Worm (Caenorhabditis elegans) whole organism, young adult: Measurements from ENCODE around the gene ZK686.1.

Experiments
- B0019.2 ChIP-seq: fragments of 200-800 bp; sonication (Bioruptor generic); conservative IDR thresholded peaks from 2 replicates; pipeline ENCODE4 v1.3.6; 2022; ENCODE audit warnings: missing genetic modification reagents, missing genetic modification characterization, missing compliant biosample characterization
- C06A6.2 ChIP-seq: fragments of 200-800 bp; sonication (Bioruptor generic); conservative IDR thresholded peaks from 2 replicates; pipeline ENCODE4 v1.3.6; 2022; ENCODE audit warnings: missing genetic modification characterization, missing compliant biosample characterization
- D2030.7 ChIP-seq: fragments of 200-800 bp; sonication (Bioruptor generic); IDR thresholded peaks from 2 replicates; pipeline ENCODE4 v1.3.6; 2022; ENCODE audit warnings: missing genetic modification reagents, missing genetic modification characterization, missing compliant biosample characterization
- F10E7.11 ChIP-seq: sonication (generic microtip); optimal IDR thresholded peaks from 2 replicates; lab custom pipeline; 2017; ENCODE audit warnings: mild to moderate bottlenecking, missing genetic modification characterization, moderate library complexity, missing compliant biosample characterization
- F49E8.2 ChIP-seq: sonication (generic microtip); optimal IDR thresholded peaks from 3 replicates; lab custom pipeline; 2017; ENCODE audit warnings: missing genetic modification characterization, mild to moderate bottlenecking, missing compliant biosample characterization, antibody characterized with exemption, moderate library complexity; ENCODE audit not compliant: insufficient read depth
- F52B5.7 ChIP-seq: sonication (generic microtip); optimal IDR thresholded peaks from 2 replicates; lab custom pipeline; 2016; ENCODE audit warnings: mild to moderate bottlenecking, missing genetic modification characterization, missing compliant biosample characterization
- F55B11.4 ChIP-seq: sonication (generic microtip); optimal IDR thresholded peaks from 2 replicates; lab custom pipeline; 2016; ENCODE audit warnings: missing compliant biosample characterization, missing genetic modification characterization, borderline replicate concordance; ENCODE audit not compliant: insufficient read depth
- K11D2.4 ChIP-seq: fragments of 200-800 bp; sonication (Bioruptor generic); IDR thresholded peaks from 2 replicates; pipeline ENCODE4 v1.3.6; 2022; ENCODE audit warnings: missing genetic modification reagents, missing genetic modification characterization, missing compliant biosample characterization
- Y53G8AR.9 ChIP-seq: fragments of 200-800 bp; sonication (Bioruptor generic); conservative IDR thresholded peaks from 2 replicates; pipeline ENCODE4 v1.3.6; 2022; ENCODE audit warnings: missing genetic modification reagents, missing genetic modification characterization, missing compliant biosample characterization
- ZK185.1 ChIP-seq: sonication (generic microtip); optimal IDR thresholded peaks from 2 replicates; lab custom pipeline; 2016; ENCODE audit warnings: mild to moderate bottlenecking, missing genetic modification characterization, missing compliant biosample characterization; ENCODE audit not compliant: poor library complexity, severe bottlenecking
- ama-1 ChIP-seq, 3 experiments: fragments of 150-350 bp in 1 of 3; sonication (generic microtip) in 2 of 3; optimal IDR thresholded peaks; 2 replicates each; lab custom pipeline; 2014 to 2018; ENCODE audit warnings: missing biosample characterization in 2 of 3, missing genetic modification characterization in 2 of 3, missing genetic modification reagents in 2 of 3
- aptf-2 ChIP-seq: fragments of 200-800 bp; sonication (Bioruptor generic); conservative IDR thresholded peaks from 2 replicates; pipeline ENCODE4 v1.3.6; 2022; ENCODE audit warnings: missing genetic modification reagents, missing genetic modification characterization, missing compliant biosample characterization
- atf-7 ChIP-seq: sonication (generic microtip); optimal IDR thresholded peaks from 2 replicates; lab custom pipeline; 2017; ENCODE audit warnings: mild to moderate bottlenecking, missing genetic modification characterization, missing compliant biosample characterization
- athp-1 ChIP-seq: sonication (generic microtip); optimal IDR thresholded peaks from 2 replicates; lab custom pipeline; 2017; ENCODE audit warnings: mild to moderate bottlenecking, missing genetic modification characterization, missing compliant biosample characterization
- attf-5 ChIP-seq: fragments of 200-800 bp; sonication (Bioruptor generic); optimal IDR thresholded peaks from 2 replicates; lab custom pipeline; 2018; ENCODE audit warnings: mild to moderate bottlenecking, missing genetic modification characterization, missing compliant biosample characterization
- attf-6 ChIP-seq: fragments of 200-800 bp; sonication (Bioruptor generic); IDR thresholded peaks from 2 replicates; pipeline ENCODE4 v1.3.6; 2022; ENCODE audit warnings: missing genetic modification reagents, missing genetic modification characterization, missing compliant biosample characterization
- ceh-27 ChIP-seq: fragments of 200-800 bp; sonication (Bioruptor generic); optimal IDR thresholded peaks from 2 replicates; lab custom pipeline; 2018; ENCODE audit warnings: mild to moderate bottlenecking, missing genetic modification characterization, moderate library complexity, missing compliant biosample characterization
- ceh-79 ChIP-seq: sonication (generic microtip); optimal IDR thresholded peaks from 2 replicates; lab custom pipeline; 2017; ENCODE audit warnings: mild to moderate bottlenecking, missing genetic modification characterization, missing compliant biosample characterization
- ceh-91 ChIP-seq: fragments of 200-800 bp; sonication (Bioruptor generic); IDR thresholded peaks from 2 replicates; pipeline ENCODE4 v1.3.6; 2022; ENCODE audit warnings: missing genetic modification reagents, missing genetic modification characterization, missing compliant biosample characterization
- chd-7 ChIP-seq: sonication (generic microtip); optimal IDR thresholded peaks from 2 replicates; lab custom pipeline; 2016; ENCODE audit warnings: mild to moderate bottlenecking, missing genetic modification characterization, moderate library complexity, missing compliant biosample characterization
- dox-1 ChIP-seq: fragments of 200-800 bp; sonication (Bioruptor generic); IDR thresholded peaks from 2 replicates; pipeline ENCODE4 v1.3.6; 2022; ENCODE audit warnings: missing genetic modification reagents, missing genetic modification characterization, missing compliant biosample characterization
- efl-1 ChIP-seq: fragments of 150-350 bp; optimal IDR thresholded peaks from 2 replicates; lab custom pipeline; 2014; ENCODE audit warnings: missing biosample characterization, missing genetic modification reagents, missing genetic modification characterization
- ets-4 ChIP-seq: fragments of 200-800 bp; sonication (Bioruptor generic); optimal IDR thresholded peaks from 2 replicates; lab custom pipeline; 2018; ENCODE audit warnings: mild to moderate bottlenecking, missing genetic modification characterization, missing compliant biosample characterization
- hlh-12 ChIP-seq: sonication (generic microtip); optimal IDR thresholded peaks from 2 replicates; lab custom pipeline; 2016; ENCODE audit warnings: missing genetic modification characterization, missing compliant biosample characterization
- hmg-1.2 ChIP-seq: fragments of 200-800 bp; sonication (Bioruptor generic); IDR thresholded peaks from 2 replicates; pipeline ENCODE4 v1.3.6; 2022; ENCODE audit warnings: missing genetic modification reagents, missing genetic modification characterization, missing compliant biosample characterization
- let-526 ChIP-seq: fragments of 200-800 bp; sonication (Bioruptor generic); IDR thresholded peaks from 2 replicates; pipeline ENCODE4 v1.3.6; 2022; ENCODE audit warnings: missing genetic modification reagents, missing genetic modification characterization, missing compliant biosample characterization
- let-607 ChIP-seq, 2 experiments: fragments of 200-800 bp in 1 of 2; sonication (Bioruptor generic) in 1 of 2; sonication (generic microtip) in 1 of 2; optimal IDR thresholded peaks; 2 replicates each; lab custom pipeline; 2016 to 2018; ENCODE audit warnings: mild to moderate bottlenecking in 2 of 2, missing compliant biosample characterization in 2 of 2, missing genetic modification characterization in 2 of 2, moderate library complexity in 2 of 2, missing genotype in 1 of 2
- lin-35 ChIP-seq, 3 experiments: fragments of 150-350 bp in 2 of 3; sonication (generic microtip) in 1 of 3; optimal IDR thresholded peaks; 2 replicates each; lab custom pipeline; 2014 to 2018; ENCODE audit warnings: missing biosample characterization in 3 of 3, missing genetic modification characterization in 3 of 3, missing genetic modification reagents in 3 of 3
- lin-40 ChIP-seq: sonication (generic microtip); optimal IDR thresholded peaks from 2 replicates; lab custom pipeline; 2016; ENCODE audit warnings: missing genetic modification characterization, mild to moderate bottlenecking, missing compliant biosample characterization, missing genotype, missing genetic modification reagents
- madf-10 ChIP-seq: sonication (generic microtip); optimal IDR thresholded peaks from 2 replicates; lab custom pipeline; 2016; ENCODE audit warnings: mild to moderate bottlenecking, missing genetic modification characterization, missing compliant biosample characterization
- madf-6 ChIP-seq: fragments of 200-800 bp; sonication (Bioruptor generic); IDR thresholded peaks from 2 replicates; pipeline ENCODE4 v1.3.6; 2022; ENCODE audit warnings: missing genetic modification reagents, missing genetic modification characterization, missing compliant biosample characterization
- madf-8 ChIP-seq: fragments of 200-800 bp; sonication (Bioruptor generic); conservative IDR thresholded peaks from 2 replicates; pipeline ENCODE4 v1.3.6; 2022; ENCODE audit warnings: missing genetic modification reagents, missing genetic modification characterization, missing compliant biosample characterization
- nhr-120 ChIP-seq: fragments of 200-800 bp; sonication (Bioruptor generic); IDR thresholded peaks from 2 replicates; pipeline ENCODE4 v1.3.6; 2022; ENCODE audit warnings: missing genetic modification characterization, missing compliant biosample characterization
- nhr-27 ChIP-seq: fragments of 200-800 bp; sonication (Bioruptor generic); optimal IDR thresholded peaks from 2 replicates; lab custom pipeline; 2018; ENCODE audit warnings: mild to moderate bottlenecking, missing genetic modification characterization, moderate library complexity, missing compliant biosample characterization
- nhr-80 ChIP-seq: sonication (generic microtip); optimal IDR thresholded peaks from 2 replicates; lab custom pipeline; 2016; ENCODE audit warnings: missing genetic modification characterization, missing compliant biosample characterization
- nhr-90 ChIP-seq: sonication (generic microtip); optimal IDR thresholded peaks from 2 replicates; lab custom pipeline; 2016; ENCODE audit warnings: missing genotype, mild to moderate bottlenecking, missing genetic modification characterization, missing compliant biosample characterization
- repo-1 ChIP-seq: sonication (generic microtip); optimal IDR thresholded peaks from 2 replicates; lab custom pipeline; 2017; ENCODE audit warnings: mild to moderate bottlenecking, missing genetic modification characterization, missing compliant biosample characterization
- sdz-38 ChIP-seq: sonication (generic microtip); optimal IDR thresholded peaks from 2 replicates; lab custom pipeline; 2016; ENCODE audit warnings: missing genotype, missing genetic modification characterization, missing compliant biosample characterization
- sea-2 ChIP-seq: fragments of 200-800 bp; sonication (Bioruptor generic); IDR thresholded peaks from 2 replicates; pipeline ENCODE4 v1.3.6; 2022; ENCODE audit warnings: missing genetic modification characterization, missing compliant biosample characterization
- snpc-1.1 ChIP-seq: sonication (generic microtip); optimal IDR thresholded peaks from 2 replicates; lab custom pipeline; 2017; ENCODE audit warnings: missing genetic modification characterization, mild to moderate bottlenecking, missing compliant biosample characterization, antibody characterized with exemption, moderate library complexity, missing genotype, missing genetic modification reagents; ENCODE audit not compliant: insufficient read depth
- snpc-1.3 ChIP-seq: sonication (generic microtip); optimal IDR thresholded peaks from 2 replicates; lab custom pipeline; 2017; ENCODE audit warnings: missing genetic modification characterization, mild to moderate bottlenecking, missing compliant biosample characterization, antibody characterized with exemption, moderate library complexity, missing genotype, missing genetic modification reagents; ENCODE audit not compliant: insufficient read depth
- snpc-4 ChIP-seq, 5 experiments: fragments of 150-350 bp in 1 of 5; sonication (generic microtip) in 4 of 5; optimal IDR thresholded peaks; 2 replicates each; lab custom pipeline; 2014 to 2018; ENCODE audit warnings: missing genetic modification characterization in 5 of 5, missing biosample characterization in 3 of 5, antibody characterized with exemption in 2 of 5, mild to moderate bottlenecking in 2 of 5, missing compliant biosample characterization in 2 of 5, missing genotype in 2 of 5, moderate library complexity in 2 of 5, missing genetic modification reagents in 1 of 5
- tbp1 ChIP-seq: fragments of 200-800 bp; sonication (Bioruptor generic); optimal IDR thresholded peaks from 2 replicates; lab custom pipeline; 2018; ENCODE audit warnings: mild to moderate bottlenecking, missing genetic modification characterization, missing compliant biosample characterization
- tlf-1 ChIP-seq: fragments of 200-800 bp; sonication (Bioruptor generic); optimal IDR thresholded peaks from 2 replicates; lab custom pipeline; 2018; ENCODE audit warnings: mild to moderate bottlenecking, missing genetic modification characterization, missing compliant biosample characterization
- ztf-22 ChIP-seq: fragments of 200-800 bp; sonication (Bioruptor generic); optimal IDR thresholded peaks from 2 replicates; lab custom pipeline; 2018; ENCODE audit warnings: mild to moderate bottlenecking, missing genetic modification characterization, moderate library complexity, missing compliant biosample characterization
- ztf-26 ChIP-seq: sonication (generic microtip); optimal IDR thresholded peaks from 2 replicates; lab custom pipeline; 2017; ENCODE audit warnings: missing genetic modification characterization, missing compliant biosample characterization
- ztf-3 ChIP-seq: fragments of 200-800 bp; sonication (Bioruptor generic); optimal IDR thresholded peaks from 2 replicates; lab custom pipeline; 2018; ENCODE audit warnings: mild to moderate bottlenecking, missing genetic modification characterization, missing compliant biosample characterization

ZK686.1 gene

DNA sequence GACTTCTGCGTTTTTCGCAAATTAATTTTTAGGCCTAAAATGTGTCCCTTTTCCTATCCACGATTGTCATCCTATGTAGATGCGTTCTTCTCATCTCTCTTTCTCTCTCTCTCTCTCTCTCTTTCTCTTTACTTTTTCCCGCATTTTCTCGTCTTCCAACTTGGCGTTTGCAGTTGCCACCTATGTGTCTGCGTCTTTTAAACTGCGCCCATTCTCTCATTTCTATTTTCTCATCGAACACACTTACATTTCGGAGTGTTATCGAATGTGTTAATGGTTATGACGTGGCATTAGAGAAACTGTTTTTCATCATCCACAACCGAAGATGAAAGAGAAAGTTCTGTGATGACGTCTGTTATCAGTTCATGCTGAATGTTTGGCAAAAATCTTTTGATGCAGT lies 44.4 kb upstream of the ZK686.1 start:
- TF ChIP-seq lin-35 (GFP tag; optimal IDR thresholded peaks at IDR 0.05; lab: Kevin White, UChicago) (peak in 1 of 3 experiments; percentile 43), efl-1 (no peak), madf-8 (GFP tag; lab: Robert Waterston, UW) (no peak), athp-1 (tag; lab: Kevin White, UChicago) (no peak), ztf-26 (tag; lab: Kevin White, UChicago) (peak; percentile 6), snpc-1.3 (tag; lab: Kevin White, UChicago) (no peak), tlf-1 (GFP tag; lab: Kevin White, UChicago) (peak; percentile 17), sea-2 (GFP tag; lab: Robert Waterston, UW) (no peak), nhr-80 (tag; lab: Kevin White, UChicago) (peak; percentile 90), ceh-91 (GFP tag; lab: Robert Waterston, UW) (no peak), attf-5 (peak; percentile 58), Y53G8AR.9 (GFP tag; lab: Robert Waterston, UW) (no peak), ZK185.1 (no peak), madf-10 (tag; lab: Kevin White, UChicago) (peak; percentile 31), nhr-27 (tag; lab: Kevin White, UChicago) (no peak), D2030.7 (GFP tag; lab: Robert Waterston, UW) (no peak), attf-6 (GFP tag; lab: Robert Waterston, UW) (no peak), chd-7 (peak; percentile 19), dox-1 (GFP tag; lab: Robert Waterston, UW) (peak; percentile 35; the same call in 1 of the 2 replicates), tbp1 (peak; percentile 12), B0019.2 (GFP tag; lab: Robert Waterston, UW) (no peak), let-526 (GFP tag; lab: Robert Waterston, UW) (no peak), F52B5.7 (tag; lab: Kevin White, UChicago) (no peak), hmg-1.2 (peak; percentile 42; the same call in 1 of the 2 replicates), K11D2.4 (GFP tag; lab: Robert Waterston, UW) (0 out of 2 replicates have a peak, but pooled peaks have one; percentile 29), nhr-90 (tag; lab: Kevin White, UChicago) (peak; percentile 33), aptf-2 (no peak), ztf-3 (no peak), snpc-1.1 (tag; lab: Kevin White, UChicago) (no peak), F10E7.11 (tag; lab: Kevin White, UChicago) (no peak), C06A6.2 (GFP tag; lab: Robert Waterston, UW) (no peak), atf-7 (tag; lab: Kevin White, UChicago) (peak; percentile 48), repo-1 (tag; lab: Kevin White, UChicago) (peak; percentile 39), madf-6 (no peak; the same call in 1 of the 2 replicates), sdz-38 (tag; lab: Kevin White, UChicago) (no peak), ama-1 (optimal IDR thresholded peaks at IDR 0.05; lab: Kevin White, UChicago) (no peak), ama-1 (GFP tag; optimal IDR thresholded peaks at IDR 0.05; lab: Kevin White, UChicago) (no peak), F49E8.2 (tag; lab: Kevin White, UChicago) (no peak), lin-40 (tag; lab: Kevin White, UChicago) (peak; percentile 66), ceh-27 (GFP tag; lab: Kevin White, UChicago) (peak; percentile 2), hlh-12 (no peak), ceh-79 (tag; lab: Kevin White, UChicago) (no peak), ets-4 (peak; percentile 54), nhr-120 (GFP tag; lab: Robert Waterston, UW) (no peak), snpc-4 (GFP tag; optimal IDR thresholded peaks at IDR 0.05; lab: Kevin White, UChicago) (no peak), snpc-4 (tag; optimal IDR thresholded peaks at IDR 0.05; lab: Kevin White, UChicago) (no peak), ztf-22 (peak; percentile 75), F55B11.4 (tag; lab: Kevin White, UChicago) (no peak), let-607 (tag; optimal IDR thresholded peaks at IDR 0.05; lab: Kevin White, UChicago) (peak; percentile 96 to 97)
